Worm (Caenorhabditis elegans): ENCODE results near the gene C05G5.2.

- TF ChIP-seq C17E4.6 (GFP tag; IDR thresholded peaks at IDR 0.05), result no peak
- TF ChIP-seq dpl-1 (GFP tag; optimal IDR thresholded peaks at IDR 0.05), result no peak
- TF ChIP-seq attf-3 (GFP tag; conservative IDR thresholded peaks at IDR 0.05), result no peak
- no peak for TF ChIP-seq F37B4.10 (GFP tag; IDR thresholded peaks at IDR 0.05)
These were observed 26.0 kb upstream of the C05G5.2 start, which contains the start of gene F33C8.2 for ce11 chrX:14721098-14721497.

All from whole organism, young adult.